Worm (Caenorhabditis elegans) whole organism, young adult: ENCODE data around the gene mars-1.

Source experiments
- B0261.1 ChIP-seq: sonication (generic microtip); optimal IDR thresholded peaks from 2 replicates; lab custom pipeline; 2016; ENCODE audit warnings: mild to moderate bottlenecking, missing genetic modification characterization, moderate library complexity, missing compliant biosample characterization
- B0336.3 ChIP-seq: fragments of 200-800 bp; sonication (Bioruptor generic); IDR thresholded peaks from 2 replicates; pipeline ENCODE4 v1.3.6; 2022; ENCODE audit warnings: missing genetic modification characterization, missing compliant biosample characterization
- F33H1.4 ChIP-seq: fragments of 200-800 bp; sonication (Bioruptor generic); IDR thresholded peaks from 2 replicates; pipeline ENCODE4 v1.3.6; 2022; ENCODE audit warnings: missing genetic modification reagents, missing genetic modification characterization, missing compliant biosample characterization
- F49E8.2 ChIP-seq: sonication (generic microtip); optimal IDR thresholded peaks from 3 replicates; lab custom pipeline; 2017; ENCODE audit warnings: missing genetic modification characterization, mild to moderate bottlenecking, missing compliant biosample characterization, antibody characterized with exemption, moderate library complexity; ENCODE audit not compliant: insufficient read depth
- F52B5.7 ChIP-seq: sonication (generic microtip); optimal IDR thresholded peaks from 2 replicates; lab custom pipeline; 2016; ENCODE audit warnings: mild to moderate bottlenecking, missing genetic modification characterization, missing compliant biosample characterization
- F57A8.1 ChIP-seq: fragments of 200-800 bp; sonication (Bioruptor generic); optimal IDR thresholded peaks from 2 replicates; lab custom pipeline; 2018; ENCODE audit warnings: mild to moderate bottlenecking, missing genetic modification characterization, moderate library complexity, missing compliant biosample characterization
- K11D2.4 ChIP-seq: fragments of 200-800 bp; sonication (Bioruptor generic); IDR thresholded peaks from 2 replicates; pipeline ENCODE4 v1.3.6; 2022; ENCODE audit warnings: missing genetic modification reagents, missing genetic modification characterization, missing compliant biosample characterization
- T26A5.8 ChIP-seq: sonication (generic microtip); optimal IDR thresholded peaks from 2 replicates; lab custom pipeline; 2016; ENCODE audit warnings: missing genetic modification characterization, missing compliant biosample characterization
- Y79H2A.3 ChIP-seq: fragments of 200-800 bp; sonication (Bioruptor generic); conservative IDR thresholded peaks from 2 replicates; pipeline ENCODE4 v1.3.6; 2022; ENCODE audit warnings: missing genetic modification reagents, missing genetic modification characterization, missing compliant biosample characterization
- ama-1 ChIP-seq, 3 experiments: fragments of 150-350 bp in 1 of 3; sonication (generic microtip) in 2 of 3; optimal IDR thresholded peaks; 2 replicates each; lab custom pipeline; 2014 to 2018; ENCODE audit warnings: missing biosample characterization in 2 of 3, missing genetic modification characterization in 2 of 3, missing genetic modification reagents in 2 of 3
- aptf-2 ChIP-seq: fragments of 200-800 bp; sonication (Bioruptor generic); conservative IDR thresholded peaks from 2 replicates; pipeline ENCODE4 v1.3.6; 2022; ENCODE audit warnings: missing genetic modification reagents, missing genetic modification characterization, missing compliant biosample characterization
- atf-7 ChIP-seq: sonication (generic microtip); optimal IDR thresholded peaks from 2 replicates; lab custom pipeline; 2017; ENCODE audit warnings: mild to moderate bottlenecking, missing genetic modification characterization, missing compliant biosample characterization
- ccch-3 ChIP-seq: fragments of 200-800 bp; sonication (Bioruptor generic); optimal IDR thresholded peaks from 2 replicates; lab custom pipeline; 2018; ENCODE audit warnings: mild to moderate bottlenecking, missing genetic modification characterization, missing compliant biosample characterization
- ceh-91 ChIP-seq: fragments of 200-800 bp; sonication (Bioruptor generic); IDR thresholded peaks from 2 replicates; pipeline ENCODE4 v1.3.6; 2022; ENCODE audit warnings: missing genetic modification reagents, missing genetic modification characterization, missing compliant biosample characterization
- dox-1 ChIP-seq: fragments of 200-800 bp; sonication (Bioruptor generic); IDR thresholded peaks from 2 replicates; pipeline ENCODE4 v1.3.6; 2022; ENCODE audit warnings: missing genetic modification reagents, missing genetic modification characterization, missing compliant biosample characterization
- egl-18 ChIP-seq: fragments of 200-800 bp; sonication (Bioruptor generic); IDR thresholded peaks from 2 replicates; pipeline ENCODE4 v1.3.6; 2022; ENCODE audit warnings: missing genetic modification reagents, missing genetic modification characterization, missing compliant biosample characterization
- hrde-1 ChIP-seq: sonication (generic microtip); optimal IDR thresholded peaks from 2 replicates; lab custom pipeline; 2016; ENCODE audit warnings: missing genetic modification characterization, mild to moderate bottlenecking, missing compliant biosample characterization, moderate library complexity, missing genotype, missing genetic modification reagents, borderline replicate concordance
- lin-40 ChIP-seq: sonication (generic microtip); optimal IDR thresholded peaks from 2 replicates; lab custom pipeline; 2016; ENCODE audit warnings: missing genetic modification characterization, mild to moderate bottlenecking, missing compliant biosample characterization, missing genotype, missing genetic modification reagents
- madf-3 ChIP-seq: fragments of 200-800 bp; sonication (Bioruptor generic); IDR thresholded peaks from 2 replicates; pipeline ENCODE4 v1.3.6; 2022; ENCODE audit warnings: missing genetic modification reagents, missing genetic modification characterization, missing compliant biosample characterization
- mcd-1 ChIP-seq: fragments of 200-800 bp; sonication (Bioruptor generic); IDR thresholded peaks from 2 replicates; pipeline ENCODE4 v1.3.6; 2022; ENCODE audit warnings: missing genetic modification reagents, missing genetic modification characterization, missing compliant biosample characterization
- mxl-1 ChIP-seq: sonication (generic microtip); optimal IDR thresholded peaks from 2 replicates; lab custom pipeline; 2016; ENCODE audit warnings: missing genetic modification characterization, missing compliant biosample characterization
- nfya-2 ChIP-seq: fragments of 200-800 bp; sonication (Bioruptor generic); IDR thresholded peaks from 2 replicates; pipeline ENCODE4 v1.3.6; 2022; ENCODE audit warnings: missing genetic modification reagents, missing genetic modification characterization, missing compliant biosample characterization
- pbrm-1 ChIP-seq: fragments of 200-800 bp; sonication (Bioruptor generic); IDR thresholded peaks from 2 replicates; pipeline ENCODE4 v1.3.6; 2022; ENCODE audit warnings: missing genetic modification reagents, missing genetic modification characterization, missing compliant biosample characterization
- rcor-1 ChIP-seq: fragments of 200-800 bp; sonication (Bioruptor generic); IDR thresholded peaks from 2 replicates; pipeline ENCODE4 v1.3.6; 2022; ENCODE audit warnings: missing genetic modification reagents, missing genetic modification characterization, missing compliant biosample characterization
- rec-8 ChIP-seq, 2 experiments: sonication (generic microtip); optimal IDR thresholded peaks; 2 replicates each; lab custom pipeline; 2016; ENCODE audit warnings: mild to moderate bottlenecking in 2 of 2, missing genetic modification characterization in 2 of 2, missing genetic modification reagents in 2 of 2, missing genotype in 2 of 2, missing biosample characterization in 1 of 2, missing compliant biosample characterization in 1 of 2, moderate library complexity in 1 of 2
- snpc-3.4 ChIP-seq: sonication (generic microtip); optimal IDR thresholded peaks from 2 replicates; lab custom pipeline; 2017; ENCODE audit warnings: missing genetic modification characterization, mild to moderate bottlenecking, missing compliant biosample characterization, antibody characterized with exemption, moderate library complexity, missing genotype, missing genetic modification reagents
- snpc-4 ChIP-seq, 5 experiments: fragments of 150-350 bp in 1 of 5; sonication (generic microtip) in 4 of 5; optimal IDR thresholded peaks; 2 replicates each; lab custom pipeline; 2014 to 2018; ENCODE audit warnings: missing genetic modification characterization in 5 of 5, missing biosample characterization in 3 of 5, antibody characterized with exemption in 2 of 5, mild to moderate bottlenecking in 2 of 5, missing compliant biosample characterization in 2 of 5, missing genotype in 2 of 5, moderate library complexity in 2 of 5, missing genetic modification reagents in 1 of 5
- sptf-2 ChIP-seq: fragments of 200-800 bp; sonication (Bioruptor generic); optimal IDR thresholded peaks from 2 replicates; lab custom pipeline; 2018; ENCODE audit warnings: mild to moderate bottlenecking, missing genetic modification characterization, missing compliant biosample characterization
- tbp1 ChIP-seq: fragments of 200-800 bp; sonication (Bioruptor generic); optimal IDR thresholded peaks from 2 replicates; lab custom pipeline; 2018; ENCODE audit warnings: mild to moderate bottlenecking, missing genetic modification characterization, missing compliant biosample characterization
- tbx-9 ChIP-seq: sonication (generic microtip); optimal IDR thresholded peaks from 2 replicates; lab custom pipeline; 2016; ENCODE audit warnings: borderline replicate concordance, missing genetic modification characterization, inconsistent platforms, missing compliant biosample characterization
- unc-130 ChIP-seq: sonication (generic microtip); optimal IDR thresholded peaks from 2 replicates; lab custom pipeline; 2016; ENCODE audit warnings: missing genetic modification reagents, missing genetic modification characterization, missing compliant biosample characterization
- unc-62 ChIP-seq: fragments of 150-350 bp; optimal IDR thresholded peaks from 2 replicates; lab custom pipeline; 2014; ENCODE audit warnings: missing biosample characterization, missing genetic modification reagents, missing genetic modification characterization
- zfh-2 ChIP-seq: fragments of 200-800 bp; sonication (Bioruptor generic); conservative IDR thresholded peaks from 2 replicates; pipeline ENCODE4 v1.3.6; 2022; ENCODE audit warnings: missing genetic modification reagents, missing genetic modification characterization, missing compliant biosample characterization
- zim-3 ChIP-seq: sonication (generic microtip); optimal IDR thresholded peaks from 2 replicates; lab custom pipeline; 2017; ENCODE audit warnings: mild to moderate bottlenecking, missing genetic modification characterization, moderate library complexity, missing compliant biosample characterization
- ztf-18 ChIP-seq: sonication (generic microtip); optimal IDR thresholded peaks from 2 replicates; lab custom pipeline; 2016; ENCODE audit warnings: missing genotype, mild to moderate bottlenecking, missing genetic modification characterization, missing compliant biosample characterization

mars-1 gene

ce11 chrIV:11676054-11676453 lies 40.8 kb upstream of the mars-1 start, which contains the start of gene inx-9:
TSS of gene inx-9 (plus strand) at chrIV:11676354.
- TF ChIP-seq ceh-91 (GFP tag; lab: Robert Waterston, UW) (no peak), aptf-2 (GFP tag; lab: Robert Waterston, UW) (no peak), ccch-3 (GFP tag; lab: Kevin White, UChicago) (no peak), F52B5.7 (no peak), F57A8.1 (GFP tag; lab: Kevin White, UChicago) (no peak), mxl-1 (no peak), F49E8.2 (tag; lab: Kevin White, UChicago) (no peak), zim-3 (tag; lab: Kevin White, UChicago) (no peak), ztf-18 (tag; lab: Kevin White, UChicago) (no peak), T26A5.8 (tag; lab: Kevin White, UChicago) (no peak), snpc-4 (GFP tag; optimal IDR thresholded peaks at IDR 0.05; lab: Kevin White, UChicago) (no peak), snpc-4 (tag; optimal IDR thresholded peaks at IDR 0.05; lab: Kevin White, UChicago) (no peak), lin-40 (tag; lab: Kevin White, UChicago) (no peak), hrde-1 (tag; lab: Kevin White, UChicago) (no peak), mcd-1 (no peak), F33H1.4 (GFP tag; lab: Robert Waterston, UW) (no peak)

ce11 chrIV:11673543-11673942 lies 38.3 kb upstream of the mars-1 start, which contains the start of gene inx-8:
TSS of gene inx-8 (plus strand) at chrIV:11673843.
- TF ChIP-seq atf-7 (no peak), unc-130 (GFP tag; lab: Kevin White, UChicago) (no peak), snpc-3.4 (tag; lab: Kevin White, UChicago) (no peak), tbp1 (GFP tag; lab: Kevin White, UChicago) (no peak), zfh-2 (GFP tag; lab: Robert Waterston, UW) (no peak), rec-8 (tag; optimal IDR thresholded peaks at IDR 0.05; lab: Kevin White, UChicago) (no peak), K11D2.4 (no peak), Y79H2A.3 (GFP tag; lab: Robert Waterston, UW) (no peak), ama-1 (optimal IDR thresholded peaks at IDR 0.05; lab: Kevin White, UChicago) (no peak), ama-1 (GFP tag; optimal IDR thresholded peaks at IDR 0.05; lab: Kevin White, UChicago) (no peak), dox-1 (GFP tag; lab: Robert Waterston, UW) (no peak), B0261.1 (no peak), mxl-1 (no peak), mcd-1 (no peak), pbrm-1 (no peak), rcor-1 (GFP tag; lab: Robert Waterston, UW) (no peak), tbx-9 (tag; lab: Kevin White, UChicago) (no peak), B0336.3 (no peak), unc-62 (no peak)

- TF ChIP-seq madf-3: no peak
- no peak for TF ChIP-seq sptf-2 (GFP tag; lab: Kevin White, UChicago)
- TF ChIP-seq B0261.1: no peak
- no peak for TF ChIP-seq egl-18 (GFP tag; lab: Robert Waterston, UW)
- TF ChIP-seq nfya-2 (GFP tag; lab: Robert Waterston, UW): no peak
Measured at ce11 chrIV:11668001-11668400, 32.7 kb upstream of the mars-1 start, which contains the start of gene atg-4.2. TSS of gene atg-4.2 (plus strand) at chrIV:11668024.
